Worm (Caenorhabditis elegans) whole organism, early embryonic: Measurements from ENCODE around the gene fipr-2.

ENCODE experiments used
- B0310.2 ChIP-seq: sonication (generic microtip); optimal IDR thresholded peaks from 2 replicates; lab custom pipeline; 2016; ENCODE audit warnings: mild to moderate bottlenecking, missing genetic modification characterization, missing compliant biosample characterization
- F13C5.2 ChIP-seq: sonication (generic microtip); optimal IDR thresholded peaks from 2 replicates; lab custom pipeline; 2017; ENCODE audit warnings: mild to moderate bottlenecking, missing genetic modification characterization, inconsistent platforms, missing compliant biosample characterization
- aly-1 ChIP-seq: sonication (generic microtip); optimal IDR thresholded peaks from 2 replicates; lab custom pipeline; 2016; ENCODE audit warnings: missing genetic modification characterization, missing compliant biosample characterization
- ama-1 ChIP-seq: fragments of 150-350 bp; optimal IDR thresholded peaks from 2 replicates; lab custom pipeline; 2014
- ceh-13 ChIP-seq: fragments of 200-800 bp; sonication (Bioruptor generic); optimal IDR thresholded peaks from 2 replicates; lab custom pipeline; 2018; ENCODE audit warnings: mild to moderate bottlenecking, missing genetic modification characterization, missing compliant biosample characterization
- ceh-36 ChIP-seq: sonication (generic microtip); optimal IDR thresholded peaks from 2 replicates; lab custom pipeline; 2016; ENCODE audit warnings: missing genetic modification characterization, inconsistent platforms, missing compliant biosample characterization
- flt-1 ChIP-seq: fragments of 200-800 bp; sonication (Bioruptor generic); IDR thresholded peaks from 2 replicates; pipeline ENCODE4 v1.3.6; 2022; ENCODE audit warnings: missing genetic modification characterization, missing compliant biosample characterization
- hmbx-1 ChIP-seq: sonication (generic microtip); optimal IDR thresholded peaks from 2 replicates; lab custom pipeline; 2016; ENCODE audit warnings: mild to moderate bottlenecking, missing genetic modification characterization, missing compliant biosample characterization
- hmg-4 ChIP-seq: fragments of 200-800 bp; sonication (Bioruptor generic); optimal IDR thresholded peaks from 2 replicates; lab custom pipeline; 2018; ENCODE audit warnings: mild to moderate bottlenecking, missing genetic modification characterization, missing compliant biosample characterization
- pes-1 ChIP-seq: fragments of 200-800 bp; sonication (Bioruptor generic); IDR thresholded peaks from 2 replicates; pipeline ENCODE4 v1.3.6; 2022; ENCODE audit warnings: missing genetic modification reagents, missing genetic modification characterization, missing compliant biosample characterization
- scrt-1 ChIP-seq: fragments of 200-800 bp; sonication (Bioruptor generic); IDR thresholded peaks from 2 replicates; pipeline ENCODE4 v1.3.6; 2022; ENCODE audit warnings: missing genetic modification characterization, missing compliant biosample characterization
- sea-1 ChIP-seq: fragments of 200-800 bp; sonication (Bioruptor generic); conservative IDR thresholded peaks from 2 replicates; pipeline ENCODE4 v1.3.6; 2022; ENCODE audit warnings: missing genetic modification characterization, missing compliant biosample characterization
- tbx-11 ChIP-seq: fragments of 200-800 bp; sonication (Bioruptor generic); IDR thresholded peaks from 2 replicates; pipeline ENCODE4 v1.3.6; 2022; ENCODE audit warnings: missing genetic modification characterization, missing compliant biosample characterization
- tbx-37 ChIP-seq: fragments of 200-800 bp; sonication (Bioruptor generic); conservative IDR thresholded peaks from 2 replicates; pipeline ENCODE4 v1.3.6; 2022; ENCODE audit warnings: missing genetic modification reagents, missing genetic modification characterization, missing compliant biosample characterization

DNA sequence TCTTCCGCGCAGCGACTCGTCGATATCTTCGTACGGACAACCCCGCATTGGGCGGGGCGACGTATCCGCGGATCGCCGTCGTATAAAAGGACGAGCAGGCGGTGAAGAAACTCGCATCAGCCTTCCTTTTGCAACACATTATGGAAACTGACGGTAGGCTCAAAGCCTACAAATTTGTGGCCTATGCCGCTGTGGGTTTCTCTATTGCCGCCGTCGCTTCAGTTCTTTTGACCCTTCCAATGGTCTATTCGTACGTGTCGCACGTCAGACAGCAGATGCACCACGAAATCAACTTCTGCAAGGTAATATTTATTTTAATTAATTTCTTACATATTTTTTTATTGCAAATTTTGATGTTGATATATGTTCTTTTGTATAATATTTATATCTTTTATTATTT, 12.3 kb upstream of the fipr-2 start:
- TF ChIP-seq tbx-11 (GFP tag; lab: Robert Waterston, UW): no peak
- no peak for TF ChIP-seq hmg-4 (GFP tag; lab: Kevin White, UChicago)
- no peak for TF ChIP-seq ceh-36
- no peak for TF ChIP-seq scrt-1 (GFP tag; lab: Robert Waterston, UW)
- TF ChIP-seq ama-1 (lab: Kevin White, UChicago): peak; percentile 8
- TF ChIP-seq sea-1 (GFP tag; lab: Robert Waterston, UW): no peak
- no peak for TF ChIP-seq F13C5.2 (tag; lab: Kevin White, UChicago)
- no peak for TF ChIP-seq flt-1 (GFP tag; lab: Robert Waterston, UW)
- no peak for TF ChIP-seq B0310.2 (tag; lab: Kevin White, UChicago)
- no peak for TF ChIP-seq pes-1 (GFP tag; lab: Robert Waterston, UW)
- no peak for TF ChIP-seq tbx-37
- TF ChIP-seq ceh-13: no peak
- no peak for TF ChIP-seq hmbx-1 (tag; lab: Kevin White, UChicago)
- no peak for TF ChIP-seq aly-1 (tag; lab: Kevin White, UChicago)
